Fruit fly (Drosophila melanogaster) Kc167 (cell line): Measurements from ENCODE around the gene FucT6.

Experiments used
- Sin3A ChIP-seq: fragments of >200 bp; optimal IDR thresholded peaks from 2 replicates; lab custom pipeline; 2018; ENCODE audit warnings: missing external identifiers
- insv ChIP-seq: fragments of >200 bp; optimal IDR thresholded peaks from 3 replicates; lab custom pipeline; 2018; ENCODE audit warnings: missing external identifiers
- psq ChIP-seq: fragments of >200 bp; optimal IDR thresholded peaks from 2 replicates; lab custom pipeline; 2017; ENCODE audit warnings: missing external identifiers
- ttk ChIP-seq: sonication (Bioruptor generic); optimal IDR thresholded peaks from 2 replicates; lab custom pipeline; 2017; ENCODE audit warnings: missing external identifiers

DNA sequence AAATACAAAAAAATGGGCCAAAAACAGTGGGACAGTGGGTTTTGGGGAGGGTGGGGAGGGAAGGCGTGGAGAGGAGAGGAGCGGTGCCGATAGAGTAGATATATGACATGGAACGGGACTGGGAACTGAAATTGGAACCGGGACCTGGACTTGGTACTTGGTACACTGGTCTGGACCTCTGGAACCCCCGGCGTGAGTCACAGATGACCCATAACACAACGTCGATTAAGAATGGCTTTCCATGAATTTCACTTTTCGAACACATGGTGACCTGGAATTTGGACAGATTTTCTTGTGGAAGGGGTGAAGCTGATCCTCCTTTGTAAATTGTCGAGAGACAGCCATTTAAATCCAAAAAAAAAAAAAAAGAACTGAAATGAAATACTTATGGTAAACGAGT lies 23.1 kb downstream of the FucT6 start:
- TF ChIP-seq psq (lab: Kevin White, UChicago) (no peak), Sin3A (no peak), ttk (no peak), insv (lab: Kevin White, UChicago) (no peak)
